Worm (Caenorhabditis elegans): ENCODE results near the gene unc-32.

Gene unc-32

ce11 chrIII:8933696-8934095 lies 28.3 kb downstream of the unc-32 start:
- TF ChIP-seq lir-3 (tag; optimal IDR thresholded peaks at IDR 0.05) (no peak), nhr-11 (tag; optimal IDR thresholded peaks at IDR 0.05) (no peak), unc-130 (GFP tag; optimal IDR thresholded peaks at IDR 0.05) (no peak), unc-62 (GFP tag; optimal IDR thresholded peaks at IDR 0.05 in 1 of 2) (peak in 1 of 2 experiments; percentile 72), unc-62 (tag; optimal IDR thresholded peaks at IDR 0.05) (no peak)

- TF ChIP-seq attf-4 (tag; optimal IDR thresholded peaks at IDR 0.05) (no peak), snpc-4 (tag; optimal IDR thresholded peaks at IDR 0.05) (no peak), ceh-32 (tag; optimal IDR thresholded peaks at IDR 0.05; ENCODE audit: poor library complexity) (no peak), mdt-29 (GFP tag; IDR thresholded peaks at IDR 0.05) (no peak), lim-7 (GFP tag; IDR thresholded peaks at IDR 0.05) (no peak), madf-5 (GFP tag; IDR thresholded peaks at IDR 0.05) (no peak), zfp-2 (tag; optimal IDR thresholded peaks at IDR 0.05) (no peak), ama-1 (optimal IDR thresholded peaks at IDR 0.05) (no peak), mes-2 (tag; optimal IDR thresholded peaks at IDR 0.05; ENCODE audit: poor library complexity, severe bottlenecking) (no peak), zip-2 (tag; optimal IDR thresholded peaks at IDR 0.05) (no peak), saeg-2 (GFP tag; IDR thresholded peaks at IDR 0.05) (no peak), lin-1 (GFP tag; IDR thresholded peaks at IDR 0.05) (no peak), php-3 (GFP tag; IDR thresholded peaks at IDR 0.05) (no peak), lin-29 (GFP tag; IDR thresholded peaks at IDR 0.05) (no peak), mep-1 (tag; optimal IDR thresholded peaks at IDR 0.05) (no peak)
Measured at ce11 chrIII:8934378-8934777, 29.0 kb downstream of the unc-32 start.

ce11 chrIII:8937571-8937970 lies 32.2 kb downstream of the unc-32 start:
- TF ChIP-seq nhr-42 (GFP tag; IDR thresholded peaks at IDR 0.05) (peak; percentile 62; the same call in 1 of the 2 replicates), nhr-25 (tag; optimal IDR thresholded peaks at IDR 0.05; ENCODE audit: borderline replicate concordance, insufficient read depth) (peak; percentile 54), Y75B8A.6 (GFP tag; IDR thresholded peaks at IDR 0.05) (peak; percentile 88; the same call in 1 of the 2 replicates), Y105C5A.15 (GFP tag; IDR thresholded peaks at IDR 0.05) (peak; percentile 21; the same call in 1 of the 2 replicates), ZK546.5 (tag; optimal IDR thresholded peaks at IDR 0.05) (no peak), unc-39 (tag; optimal IDR thresholded peaks at IDR 0.05) (no peak), pha-4 (GFP tag; IDR thresholded peaks at IDR 0.05) (peak; percentile 82), pha-4 (tag; optimal IDR thresholded peaks at IDR 0.05) (no peak), F37D6.2 (tag; optimal IDR thresholded peaks at IDR 0.05) (peak; percentile 50), madf-5 (GFP tag; IDR thresholded peaks at IDR 0.05) (peak; percentile 63 to 75; a peak in 2 of 4 replicates), ZK337.2 (GFP tag; IDR thresholded peaks at IDR 0.05) (peak; percentile 78), egl-43 (GFP tag; IDR thresholded peaks at IDR 0.05) (no peak; the same call in 1 of the 2 replicates), unc-62 (GFP tag; optimal IDR thresholded peaks at IDR 0.05 in 1 of 2) (peak in 1 of 2 experiments; percentile 99), unc-62 (tag; optimal IDR thresholded peaks at IDR 0.05) (no peak), jun-1 (tag; optimal IDR thresholded peaks at IDR 0.05) (peak; percentile 21), lsy-2 (tag; optimal IDR thresholded peaks at IDR 0.05) (peak in 1 of 2 experiments; percentile 74), zfp-2 (tag; optimal IDR thresholded peaks at IDR 0.05) (no peak), egl-27 (tag; optimal IDR thresholded peaks at IDR 0.05) (no peak), ama-1 (optimal IDR thresholded peaks at IDR 0.05) (no peak), mdl-1 (tag; optimal IDR thresholded peaks at IDR 0.05) (peak in 1 of 2 experiments; percentile 70), nhr-41 (GFP tag; IDR thresholded peaks at IDR 0.05) (peak; percentile 91), madf-9 (GFP tag; conservative IDR thresholded peaks at IDR 0.05) (peak; percentile 65; the same call in 1 of the 2 replicates), ctbp-1 (GFP tag; IDR thresholded peaks at IDR 0.05) (peak; percentile 89), F26F4.8 (GFP tag; conservative IDR thresholded peaks at IDR 0.05) (peak; percentile 71; the same call in 1 of the 2 replicates), vab-7 (GFP tag; IDR thresholded peaks at IDR 0.05) (peak; percentile 88), tra-1 (GFP tag; IDR thresholded peaks at IDR 0.05) (peak; percentile 71), T26A8.4 (GFP tag; IDR thresholded peaks at IDR 0.05) (no peak), snpc-1.2 (GFP tag; IDR thresholded peaks at IDR 0.05) (no peak), daf-8 (GFP tag; IDR thresholded peaks at IDR 0.05) (no peak), nhr-48 (tag; optimal IDR thresholded peaks at IDR 0.05) (no peak), mep-1 (tag; optimal IDR thresholded peaks at IDR 0.05) (peak; percentile 76), fos-1 (tag; optimal IDR thresholded peaks at IDR 0.05) (no peak), ces-1 (GFP tag; optimal IDR thresholded peaks at IDR 0.05) (no peak), Y48G9A.11 (GFP tag; IDR thresholded peaks at IDR 0.05) (peak; percentile 53; the same call in 1 of the 2 replicates)

All from whole organism, L4 larva.